Fruit fly (Drosophila melanogaster): Measurements from ENCODE around the gene CG7142.

CG7142 gene

dm6 chr3R:18295262-18295944 is 16.1 kb upstream of the CG7142 start (continued):
- TF ChIP-seq HLH4C (GFP tag; IDR thresholded peaks at IDR 0.05; ENCODE audit: partially characterized antibody) (peak; percentile 59), CG8089 (GFP tag; optimal IDR thresholded peaks at IDR 0.05) (no peak), sens (GFP tag) (peak; percentile 66), CG7839 (tag; optimal IDR thresholded peaks at IDR 0.05) (peak; percentile 24), CG17359 (tag; optimal IDR thresholded peaks at IDR 0.05) (no peak), Sox102F (GFP tag; optimal IDR thresholded peaks at IDR 0.05) (peak; percentile 61), crp (GFP tag; optimal IDR thresholded peaks at IDR 0.05) (no peak), sisA (GFP tag; IDR thresholded peaks at IDR 0.05) (no peak), CG17612 (GFP tag; IDR thresholded peaks at IDR 0.05) (no peak), Hmr (GFP tag; optimal IDR thresholded peaks at IDR 0.05) (no peak), CG12219 (GFP tag; optimal IDR thresholded peaks at IDR 0.05) (peak; percentile 16), CoRest (tag; optimal IDR thresholded peaks at IDR 0.05) (peak; percentile 46), slou (GFP tag; optimal IDR thresholded peaks at IDR 0.05) (no peak), dysf (GFP tag; IDR thresholded peaks at IDR 0.05) (peak; percentile 58; the same call in 2 of the 3 replicates), CG17361 (GFP tag; IDR thresholded peaks at IDR 0.05) (peak; percentile 45; the same call in 2 of the 3 replicates), CG15269 (tag; optimal IDR thresholded peaks at IDR 0.05) (peak; percentile 50), Ptx1 (GFP tag; IDR thresholded peaks at IDR 0.05) (no peak), ap (GFP tag; IDR thresholded peaks at IDR 0.05) (no peak), Nf-YC (tag; optimal IDR thresholded peaks at IDR 0.05) (peak; percentile 21), CG4730 (GFP tag; IDR thresholded peaks at IDR 0.05) (no peak), CG7963 (GFP tag; IDR thresholded peaks at IDR 0.05; ENCODE audit: partially characterized antibody) (peak; percentile 52; the same call in 1 of the 3 replicates), mld (GFP tag; IDR thresholded peaks at IDR 0.05; ENCODE audit: partially characterized antibody) (0 out of 3 replicates have a peak, but pooled peaks have one; percentile 53), Deaf1 (tag; optimal IDR thresholded peaks at IDR 0.05) (peak; percentile 11), hb (GFP tag; IDR thresholded peaks at IDR 0.05; ENCODE audit: partially characterized antibody) (peak; percentile 58; the same call in 1 of the 3 replicates), CG13287 (GFP tag; IDR thresholded peaks at IDR 0.05; ENCODE audit: partially characterized antibody) (peak; percentile 8; the same call in 1 of the 2 replicates), Hr51 (GFP tag; optimal IDR thresholded peaks at IDR 0.05) (peak in 1 of 2 experiments; percentile 63), inv (GFP tag; IDR thresholded peaks at IDR 0.05; ENCODE audit: partially characterized antibody) (peak; percentile 9; the same call in 1 of the 2 replicates), Fer3 (tag; optimal IDR thresholded peaks at IDR 0.05) (no peak), Oli (tag; optimal IDR thresholded peaks at IDR 0.05) (peak; percentile 38)

- TF ChIP-seq nom (GFP tag; optimal IDR thresholded peaks at IDR 0.05): peak; percentile 64
- peak; percentile 12 for TF ChIP-seq sqz (GFP tag; optimal IDR thresholded peaks at IDR 0.05)
- peak; percentile 53 for TF ChIP-seq Blimp-1 (GFP tag; optimal IDR thresholded peaks at IDR 0.05)
- TF ChIP-seq Bgb (GFP tag; IDR thresholded peaks at IDR 0.05; ENCODE audit: partially characterized antibody): no peak
- TF ChIP-seq dati (GFP tag; IDR thresholded peaks at IDR 0.05): no peak
- TF ChIP-seq Med (GFP tag): peak; percentile 4
- peak; percentile 4; the same call in 1 of the 3 replicates for TF ChIP-seq CG2199 (GFP tag; IDR thresholded peaks at IDR 0.05)
- TF ChIP-seq HHEX (GFP tag; optimal IDR thresholded peaks at IDR 0.05): no peak
Measured at dm6 chr3R:18294488-18294887, 15.2 kb upstream of the CG7142 start.
